1 fruit fly cellular context compared by ENCODE assay signal in genomic region chr3R:31420675-31421074, dm6.
A peak's percentile ranks its signal among the peaks of the same experiment; 100 is the strongest.
TF ChIP-seq lines count a peak whose summit lies in the region.

No protein-coding gene starts in this region.

TF ChIP-seq in whole organism, embryonic, 481 proteins besides CTCF, POLR2A, EP300 and RAD21 (continued from another document):
- TF ChIP-seq sug (tag; optimal IDR thresholded peaks at IDR 0.05; lab: Kevin White, UChicago) (peak; percentile 66), CG3838 (GFP tag; optimal IDR thresholded peaks at IDR 0.05; lab: Kevin White, UChicago) (no peak), CG7963 (GFP tag; IDR thresholded peaks at IDR 0.05; lab: Robert Waterston, UW; ENCODE audit: partially characterized antibody) (no peak), Fer3 (tag; optimal IDR thresholded peaks at IDR 0.05; lab: Kevin White, UChicago) (peak; percentile 18), Hr51 (GFP tag; optimal IDR thresholded peaks at IDR 0.05; lab: Kevin White, UChicago) (no peak), CG15514 (GFP tag; optimal IDR thresholded peaks at IDR 0.05; lab: Kevin White, UChicago) (peak; percentile 7), sd (tag; optimal IDR thresholded peaks at IDR 0.05; lab: Kevin White, UChicago) (peak; percentile 99), chinmo (GFP tag; IDR thresholded peaks at IDR 0.05; lab: Robert Waterston, UW; ENCODE audit: partially characterized antibody) (peak; percentile 92; the same call in 3 of the 4 replicates), mirr (GFP tag; optimal IDR thresholded peaks at IDR 0.05; lab: Kevin White, UChicago) (peak; percentile 50), CG34376 (GFP tag; optimal IDR thresholded peaks at IDR 0.05; lab: Kevin White, UChicago) (peak; percentile 70), Rfx (GFP tag; IDR thresholded peaks at IDR 0.05; lab: Robert Waterston, UW) (peak; percentile 37; the same call in 1 of the 2 replicates), CG7839 (tag; optimal IDR thresholded peaks at IDR 0.05; lab: Kevin White, UChicago) (peak; percentile 6), CG11456 (GFP tag; IDR thresholded peaks at IDR 0.05; lab: Robert Waterston, UW) (0 out of 3 replicates have a peak, but pooled peaks have one; percentile 27)
